Worm (Caenorhabditis elegans) whole organism, L4/young adult: ENCODE results near the gene T01G5.6.

Source experiments
- W03F9.2 ChIP-seq: fragments of 150-350 bp; optimal IDR thresholded peaks from 2 replicates; lab custom pipeline; 2014; ENCODE audit warnings: missing biosample characterization, missing genetic modification characterization
- him-1 ChIP-seq: sonication (generic microtip); optimal IDR thresholded peaks from 2 replicates; lab custom pipeline; 2016; ENCODE audit warnings: missing genotype, missing genetic modification reagents, missing genetic modification characterization, missing compliant biosample characterization

DNA sequence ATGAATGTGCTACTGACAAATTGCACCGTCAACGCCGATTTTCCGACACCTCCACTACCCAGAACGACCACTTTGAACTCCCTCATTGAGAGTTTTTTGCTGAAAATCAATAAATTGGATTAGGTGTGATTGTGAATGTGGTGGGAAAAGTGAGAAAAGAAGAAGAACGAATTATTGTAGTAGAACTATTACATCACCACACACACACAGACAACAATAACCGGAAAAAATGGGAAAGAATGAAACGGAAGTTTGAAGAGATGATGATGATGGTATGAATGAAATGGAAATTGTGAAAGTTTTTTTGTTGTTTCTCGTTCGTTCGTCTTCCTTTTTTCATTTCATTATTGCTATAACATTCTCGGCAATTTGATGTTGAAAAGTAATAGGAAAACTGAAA, 49.9 kb downstream of the T01G5.6 start, which contains the start of gene rap-2:
- TF ChIP-seq him-1 (tag; lab: Kevin White, UChicago), result no peak
- TF ChIP-seq W03F9.2 (tag; lab: Kevin White, UChicago), result no peak
